Worm (Caenorhabditis elegans) whole organism, early embryonic: ENCODE results near the gene R07E3.7.

Experiments
- ama-1 ChIP-seq: fragments of 150-350 bp; optimal IDR thresholded peaks from 2 replicates; lab custom pipeline; 2014
- ceh-13 ChIP-seq: fragments of 200-800 bp; sonication (Bioruptor generic); optimal IDR thresholded peaks from 2 replicates; lab custom pipeline; 2018; ENCODE audit warnings: mild to moderate bottlenecking, missing genetic modification characterization, missing compliant biosample characterization
- tra-4 ChIP-seq: sonication (generic microtip); optimal IDR thresholded peaks from 2 replicates; lab custom pipeline; 2017; ENCODE audit warnings: missing genetic modification characterization, missing compliant biosample characterization

- TF ChIP-seq ama-1 (lab: Kevin White, UChicago), result no peak
- TF ChIP-seq ceh-13, result no peak
- no peak for TF ChIP-seq tra-4
Observed at ce11 chrX:10317565-10317964, 38.0 kb downstream of the R07E3.7 start, which contains the start of gene R07E3.6.
